Worm (Caenorhabditis elegans) whole organism, L2 larva: ENCODE measurements around the gene F13B12.3.

Experiments used
- C34F6.9 ChIP-seq: fragments of 150-350 bp; optimal IDR thresholded peaks from 2 replicates; lab custom pipeline; 2014; ENCODE audit warnings: missing biosample characterization, missing genetic modification characterization
- F13H6.1 ChIP-seq: sonication (generic microtip); optimal IDR thresholded peaks from 2 replicates; lab custom pipeline; 2016; ENCODE audit warnings: missing genetic modification characterization, missing compliant biosample characterization
- R02D3.7 ChIP-seq: fragments of 150-350 bp; optimal IDR thresholded peaks from 2 replicates; lab custom pipeline; 2014; ENCODE audit warnings: missing biosample characterization, missing genetic modification characterization
- Y55F3AM.14 ChIP-seq: fragments of 200-800 bp; sonication (Bioruptor generic); optimal IDR thresholded peaks from 2 replicates; lab custom pipeline; 2018; ENCODE audit warnings: mild to moderate bottlenecking, missing genetic modification characterization, missing compliant biosample characterization
- ZK546.5 ChIP-seq: sonication (generic microtip); optimal IDR thresholded peaks from 2 replicates; lab custom pipeline; 2017; ENCODE audit warnings: missing biosample characterization, missing genetic modification characterization
- alr-1 ChIP-seq: fragments of 150-350 bp; optimal IDR thresholded peaks from 2 replicates; lab custom pipeline; 2014; ENCODE audit warnings: missing biosample characterization, missing genetic modification characterization
- aly-2 ChIP-seq: fragments of 150-350 bp; optimal IDR thresholded peaks from 2 replicates; lab custom pipeline; 2014; ENCODE audit warnings: missing biosample characterization, missing genetic modification characterization
- ama-1 ChIP-seq: fragments of 150-350 bp; optimal IDR thresholded peaks from 2 replicates; lab custom pipeline; 2018; ENCODE audit warnings: inconsistent platforms
- blmp-1 ChIP-seq: sonication (generic microtip); optimal IDR thresholded peaks from 2 replicates; lab custom pipeline; 2017; ENCODE audit warnings: missing genetic modification characterization, mild to moderate bottlenecking, missing compliant biosample characterization, antibody characterized with exemption, moderate library complexity; ENCODE audit not compliant: insufficient read depth
- ceh-16 ChIP-seq: fragments of 150-350 bp; optimal IDR thresholded peaks from 2 replicates; lab custom pipeline; 2014; ENCODE audit warnings: missing biosample characterization, missing genetic modification characterization
- ceh-82 ChIP-seq: fragments of 150-350 bp; optimal IDR thresholded peaks from 2 replicates; lab custom pipeline; 2014; ENCODE audit warnings: missing biosample characterization, missing genetic modification characterization
- crh-2 ChIP-seq: sonication (generic microtip); optimal IDR thresholded peaks from 2 replicates; lab custom pipeline; 2017; ENCODE audit warnings: missing biosample characterization, missing genetic modification characterization
- dmd-4 ChIP-seq: sonication (generic microtip); optimal IDR thresholded peaks from 2 replicates; lab custom pipeline; 2017; ENCODE audit warnings: missing biosample characterization, missing genetic modification characterization
- egl-27 ChIP-seq: sonication (generic microtip); optimal IDR thresholded peaks from 3 replicates; lab custom pipeline; 2017; ENCODE audit warnings: missing biosample characterization, missing genetic modification reagents, missing genetic modification characterization
- elt-1 ChIP-seq: fragments of 150-350 bp; optimal IDR thresholded peaks from 2 replicates; lab custom pipeline; 2014; ENCODE audit warnings: missing biosample characterization, missing genetic modification characterization
- elt-3 ChIP-seq: sonication (generic microtip); optimal IDR thresholded peaks from 2 replicates; lab custom pipeline; 2017; ENCODE audit warnings: missing biosample characterization, missing genetic modification characterization
- fos-1 ChIP-seq: fragments of 150-350 bp; optimal IDR thresholded peaks from 2 replicates; lab custom pipeline; 2014; ENCODE audit warnings: missing biosample characterization, missing genetic modification characterization
- gmeb-1 ChIP-seq: fragments of 150-350 bp; optimal IDR thresholded peaks from 2 replicates; lab custom pipeline; 2014; ENCODE audit warnings: missing biosample characterization, missing genetic modification characterization
- lin-11 ChIP-seq: fragments of 150-350 bp; sonication (generic microtip); optimal IDR thresholded peaks from 2 replicates; lab custom pipeline; 2014; ENCODE audit warnings: missing biosample characterization, missing genetic modification characterization, inconsistent platforms, mixed read lengths
- lin-13 ChIP-seq: fragments of 150-350 bp; optimal IDR thresholded peaks from 2 replicates; lab custom pipeline; 2014; ENCODE audit warnings: missing biosample characterization, missing genetic modification reagents, missing genetic modification characterization
- lin-39 ChIP-seq: fragments of 150-350 bp; optimal IDR thresholded peaks from 2 replicates; lab custom pipeline; 2014; ENCODE audit warnings: missing biosample characterization, missing genetic modification reagents, missing genetic modification characterization
- lsy-2 ChIP-seq, 2 experiments: fragments of 150-350 bp in 1 of 2; sonication (generic microtip) in 1 of 2; optimal IDR thresholded peaks; 2 replicates each; lab custom pipeline; 2014 to 2017; ENCODE audit warnings: missing biosample characterization in 2 of 2, missing genetic modification characterization in 2 of 2
- mab-5 ChIP-seq: fragments of 150-350 bp; optimal IDR thresholded peaks from 2 replicates; lab custom pipeline; 2014; ENCODE audit warnings: missing biosample characterization, missing genetic modification characterization
- mbf-1 ChIP-seq: sonication (generic microtip); optimal IDR thresholded peaks from 2 replicates; lab custom pipeline; 2017; ENCODE audit warnings: missing biosample characterization, missing genetic modification characterization
- mdl-1 ChIP-seq, 2 experiments: fragments of 150-350 bp in 1 of 2; sonication (generic microtip) in 1 of 2; optimal IDR thresholded peaks; 2 replicates each; lab custom pipeline; 2017; ENCODE audit warnings: missing biosample characterization in 2 of 2, missing genetic modification characterization in 2 of 2
- nhr-10 ChIP-seq: sonication (generic microtip); optimal IDR thresholded peaks from 2 replicates; lab custom pipeline; 2017; ENCODE audit warnings: missing biosample characterization, missing genetic modification characterization
- nhr-11 ChIP-seq: fragments of 150-350 bp; optimal IDR thresholded peaks from 2 replicates; lab custom pipeline; 2014; ENCODE audit warnings: missing biosample characterization, missing genetic modification characterization
- nhr-12 ChIP-seq: fragments of 150-350 bp; optimal IDR thresholded peaks from 2 replicates; lab custom pipeline; 2014; ENCODE audit warnings: missing biosample characterization, missing genetic modification characterization
- nhr-129 ChIP-seq: fragments of 150-350 bp; optimal IDR thresholded peaks from 2 replicates; lab custom pipeline; 2014; ENCODE audit warnings: missing biosample characterization, missing genetic modification characterization
- nhr-21 ChIP-seq: fragments of 150-350 bp; optimal IDR thresholded peaks from 2 replicates; lab custom pipeline; 2014; ENCODE audit warnings: missing biosample characterization, missing genetic modification characterization
- nhr-23 ChIP-seq: fragments of 150-350 bp; optimal IDR thresholded peaks from 2 replicates; lab custom pipeline; 2014; ENCODE audit warnings: missing biosample characterization, missing genetic modification reagents, missing genetic modification characterization
- nhr-237 ChIP-seq: fragments of 150-350 bp; optimal IDR thresholded peaks from 2 replicates; lab custom pipeline; 2014; ENCODE audit warnings: missing biosample characterization, missing genetic modification characterization
- nhr-25 ChIP-seq: fragments of 150-350 bp; sonication (generic microtip); optimal IDR thresholded peaks from 3 replicates; lab custom pipeline; 2014; ENCODE audit warnings: missing biosample characterization, missing genetic modification characterization
- nhr-6 ChIP-seq: fragments of 150-350 bp; optimal IDR thresholded peaks from 2 replicates; lab custom pipeline; 2014; ENCODE audit warnings: missing biosample characterization, missing genetic modification characterization
- nhr-77 ChIP-seq: fragments of 150-350 bp; optimal IDR thresholded peaks from 2 replicates; lab custom pipeline; 2014; ENCODE audit warnings: missing biosample characterization, missing genetic modification characterization
- peb-1 ChIP-seq: fragments of 150-350 bp; optimal IDR thresholded peaks from 2 replicates; lab custom pipeline; 2014; ENCODE audit warnings: missing biosample characterization, missing genetic modification characterization
- sem-4 ChIP-seq: fragments of 150-350 bp; optimal IDR thresholded peaks from 2 replicates; lab custom pipeline; 2014; ENCODE audit warnings: missing biosample characterization, missing genetic modification reagents, missing genetic modification characterization
- skn-1 ChIP-seq: sonication (generic microtip); optimal IDR thresholded peaks from 2 replicates; lab custom pipeline; 2017; ENCODE audit warnings: missing biosample characterization, missing genetic modification characterization
- sma-3 ChIP-seq: sonication (generic microtip); optimal IDR thresholded peaks from 2 replicates; lab custom pipeline; 2016; ENCODE audit warnings: missing genetic modification reagents, missing genetic modification characterization, missing compliant biosample characterization
- sma-9 ChIP-seq, 2 experiments: fragments of 150-350 bp in 1 of 2; sonication (generic microtip) in 1 of 2; optimal IDR thresholded peaks; 2 replicates each; lab custom pipeline; 2014 to 2016; ENCODE audit warnings: missing genetic modification characterization in 2 of 2, mild to moderate bottlenecking in 1 of 2, missing biosample characterization in 1 of 2, missing compliant biosample characterization in 1 of 2, missing genetic modification reagents in 1 of 2, moderate library complexity in 1 of 2
- snpc-4 ChIP-seq: fragments of 150-350 bp; optimal IDR thresholded peaks from 2 replicates; lab custom pipeline; 2014; ENCODE audit warnings: missing biosample characterization, missing genetic modification characterization
- unc-39 ChIP-seq: fragments of 150-350 bp; optimal IDR thresholded peaks from 2 replicates; lab custom pipeline; 2014; ENCODE audit warnings: missing biosample characterization, missing genetic modification characterization
- unc-55 ChIP-seq: fragments of 150-350 bp; sonication (generic microtip); optimal IDR thresholded peaks from 3 replicates; lab custom pipeline; 2014; ENCODE audit warnings: missing biosample characterization, missing genetic modification reagents, missing genetic modification characterization
- unc-62 ChIP-seq: fragments of 150-350 bp; optimal IDR thresholded peaks from 2 replicates; lab custom pipeline; 2014; ENCODE audit warnings: missing biosample characterization, missing genetic modification reagents, missing genetic modification characterization
- zag-1 ChIP-seq: fragments of 150-350 bp; optimal IDR thresholded peaks from 2 replicates; lab custom pipeline; 2014; ENCODE audit warnings: missing biosample characterization, missing genetic modification characterization
- ztf-1 ChIP-seq: fragments of 200-800 bp; sonication (Bioruptor generic); conservative IDR thresholded peaks from 2 replicates; pipeline ENCODE4 v1.3.6; 2022; ENCODE audit warnings: missing genetic modification characterization, missing compliant biosample characterization
- ztf-11 ChIP-seq: sonication (generic microtip); optimal IDR thresholded peaks from 2 replicates; lab custom pipeline; 2017; ENCODE audit warnings: missing biosample characterization, missing genetic modification characterization
- ztf-4 ChIP-seq: fragments of 150-350 bp; optimal IDR thresholded peaks from 2 replicates; lab custom pipeline; 2014; ENCODE audit warnings: missing biosample characterization, missing genetic modification characterization

F13B12.3 gene

ce11 chrIV:10482585-10482984 is 43.7 kb downstream of the F13B12.3 start:
- TF ChIP-seq nhr-23 (no peak), fos-1 (tag; lab: Kevin White, UChicago) (peak; percentile 12), unc-62 (no peak)

- TF ChIP-seq lin-11: peak; percentile 26
- TF ChIP-seq unc-39 (tag; lab: Kevin White, UChicago): no peak
- peak; percentile 84 for TF ChIP-seq gmeb-1 (tag; lab: Kevin White, UChicago)
- no peak for TF ChIP-seq mab-5
- TF ChIP-seq elt-1 (tag; lab: Kevin White, UChicago): no peak
- TF ChIP-seq nhr-77 (tag; lab: Kevin White, UChicago): no peak
- TF ChIP-seq snpc-4: peak; percentile 10
- TF ChIP-seq lin-39 (tag; lab: Kevin White, UChicago): no peak
- TF ChIP-seq skn-1 (tag; lab: Kevin White, UChicago): no peak
- peak; percentile 92 for TF ChIP-seq fos-1 (tag; lab: Kevin White, UChicago)
- TF ChIP-seq sma-3 (GFP tag; lab: Kevin White, UChicago): peak; percentile 89
- peak; percentile 10 for TF ChIP-seq ztf-4 (tag; lab: Kevin White, UChicago)
- TF ChIP-seq nhr-10 (tag; lab: Kevin White, UChicago): no peak
- TF ChIP-seq egl-27 (tag; lab: Kevin White, UChicago): peak; percentile 57
- no peak for TF ChIP-seq ama-1
- no peak for TF ChIP-seq R02D3.7 (tag; lab: Kevin White, UChicago)
- TF ChIP-seq sem-4: peak; percentile 71
- no peak for TF ChIP-seq alr-1 (tag; lab: Kevin White, UChicago)
- TF ChIP-seq F13H6.1 (tag; lab: Kevin White, UChicago): peak; percentile 84
- TF ChIP-seq nhr-11 (tag; lab: Kevin White, UChicago): no peak
- TF ChIP-seq ceh-82 (tag; lab: Kevin White, UChicago): no peak
- TF ChIP-seq unc-62: no peak
- TF ChIP-seq mdl-1 (tag; optimal IDR thresholded peaks at IDR 0.05; lab: Kevin White, UChicago): no peak
- no peak for TF ChIP-seq nhr-12 (tag; lab: Kevin White, UChicago)
- peak; percentile 64 for TF ChIP-seq crh-2 (tag; lab: Kevin White, UChicago)
- no peak for TF ChIP-seq elt-3 (tag; lab: Kevin White, UChicago)
- peak; percentile 85 for TF ChIP-seq C34F6.9 (tag; lab: Kevin White, UChicago)
- TF ChIP-seq blmp-1 (tag; lab: Kevin White, UChicago): peak; percentile 7
- no peak for TF ChIP-seq Y55F3AM.14
- peak; percentile 59 for TF ChIP-seq nhr-21 (tag; lab: Kevin White, UChicago)
- TF ChIP-seq nhr-25 (tag; lab: Kevin White, UChicago): no peak
- no peak for TF ChIP-seq ZK546.5 (tag; lab: Kevin White, UChicago)
- TF ChIP-seq mbf-1 (tag; lab: Kevin White, UChicago): no peak
- no peak for TF ChIP-seq ztf-11 (tag; lab: Kevin White, UChicago)
- no peak for TF ChIP-seq aly-2
- peak; percentile 63 for TF ChIP-seq nhr-6 (tag; lab: Kevin White, UChicago)
- TF ChIP-seq nhr-23: no peak
- peak; percentile 46 for TF ChIP-seq nhr-129 (tag; lab: Kevin White, UChicago)
- TF ChIP-seq lin-13 (GFP tag; lab: Kevin White, UChicago): peak; percentile 62
- TF ChIP-seq zag-1: no peak
- peak; percentile 94 for TF ChIP-seq sma-9 (GFP tag; optimal IDR thresholded peaks at IDR 0.05; lab: Kevin White, UChicago)
- TF ChIP-seq sma-9 (tag; optimal IDR thresholded peaks at IDR 0.05; lab: Kevin White, UChicago): no peak
- TF ChIP-seq ceh-16: peak; percentile 35
- no peak for TF ChIP-seq ztf-1 (GFP tag; lab: Robert Waterston, UW)
- TF ChIP-seq lsy-2 (tag; optimal IDR thresholded peaks at IDR 0.05; lab: Kevin White, UChicago): peak; percentile 67 to 87
- TF ChIP-seq dmd-4 (tag; lab: Kevin White, UChicago): no peak
- no peak for TF ChIP-seq peb-1
- peak; percentile 72 for TF ChIP-seq unc-55
- TF ChIP-seq nhr-237 (tag; lab: Kevin White, UChicago): no peak
- TF ChIP-seq, all 48 proteins: peak for 20
Observed at ce11 chrIV:10483607-10484117, 44.7 kb downstream of the F13B12.3 start, which contains the start of the genes F01D4.5 and ced-5. F01D4.5 (minus strand) TSS chrIV:10483657. ced-5 (plus strand) TSS chrIV:10484110.
